Worm (Caenorhabditis elegans): ENCODE results near the gene C31E10.11.

DNA sequence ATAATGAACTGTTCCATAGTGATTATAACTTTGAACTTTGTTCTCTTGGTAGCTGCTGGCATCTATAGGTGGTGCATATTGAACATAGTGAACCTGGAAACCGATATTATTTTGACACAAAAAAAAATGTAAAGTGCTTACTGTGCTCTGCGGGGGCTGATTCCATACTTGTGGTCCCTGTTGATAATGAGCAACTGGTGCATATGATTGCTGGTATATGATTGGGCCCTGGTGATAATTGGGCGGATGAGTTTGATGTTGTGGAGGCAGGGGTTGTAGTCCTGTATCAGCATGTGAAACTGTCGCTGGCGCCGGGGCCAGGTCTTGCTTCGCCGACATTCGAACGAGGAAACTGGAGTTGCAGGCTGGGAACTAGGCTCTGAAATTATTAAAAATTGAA is 22.3 kb downstream of the C31E10.11 start, which contains the start of gene pqn-39:
- no peak for TF ChIP-seq akir-1 (GFP tag; optimal IDR thresholded peaks at IDR 0.05)
- no peak for TF ChIP-seq Y79H2A.3 (GFP tag; conservative IDR thresholded peaks at IDR 0.05)
- no peak for TF ChIP-seq ztf-18 (tag; optimal IDR thresholded peaks at IDR 0.05)
- TF ChIP-seq ztf-26 (tag; optimal IDR thresholded peaks at IDR 0.05) = no peak
- no peak for TF ChIP-seq pbrm-1 (GFP tag; IDR thresholded peaks at IDR 0.05)
- TF ChIP-seq unc-62 (GFP tag; optimal IDR thresholded peaks at IDR 0.05) = no peak
- TF ChIP-seq pha-4 (tag; optimal IDR thresholded peaks at IDR 0.05) = no peak
- TF ChIP-seq B0336.3 (GFP tag; IDR thresholded peaks at IDR 0.05) = no peak
- TF ChIP-seq tbp1 (GFP tag; optimal IDR thresholded peaks at IDR 0.05) = no peak
- no peak for TF ChIP-seq mxl-1 (tag; optimal IDR thresholded peaks at IDR 0.05)

Data from whole organism, young adult.